Worm (Caenorhabditis elegans): Measurements from ENCODE around the gene clec-135.

- TF ChIP-seq lin-11 (tag; optimal IDR thresholded peaks at IDR 0.05): no peak
- TF ChIP-seq snpc-4 (tag; optimal IDR thresholded peaks at IDR 0.05): no peak
- no peak for TF ChIP-seq lin-13 (GFP tag; optimal IDR thresholded peaks at IDR 0.05)
- no peak for TF ChIP-seq nhr-12 (tag; optimal IDR thresholded peaks at IDR 0.05)
- no peak for TF ChIP-seq nhr-237 (tag; optimal IDR thresholded peaks at IDR 0.05)
- TF ChIP-seq elt-1 (tag; optimal IDR thresholded peaks at IDR 0.05): no peak
- no peak for TF ChIP-seq unc-39 (tag; optimal IDR thresholded peaks at IDR 0.05)
- no peak for TF ChIP-seq blmp-1 (tag; optimal IDR thresholded peaks at IDR 0.05; ENCODE audit: insufficient read depth)
- no peak for TF ChIP-seq ama-1 (optimal IDR thresholded peaks at IDR 0.05)
- TF ChIP-seq mdl-1 (tag; optimal IDR thresholded peaks at IDR 0.05): no peak
These were observed 48.5 kb upstream of the clec-135 start, which contains the start of gene Y52E8A.3 for ce11 chrII:4306921-4307630.
